Worm (Caenorhabditis elegans) whole organism, L4 larva: ENCODE measurements around the gene ZK418.13.
A peak's percentile ranks its signal among the peaks of the same experiment; 100 is the strongest.

Experiments used
- D1046.2 ChIP-seq: fragments of 200-800 bp; sonication (Bioruptor generic); IDR thresholded peaks from 2 replicates; pipeline ENCODE4 v1.3.6; 2022; ENCODE audit warnings: missing genetic modification characterization, missing compliant biosample characterization
- F26F4.8 ChIP-seq: fragments of 200-800 bp; sonication (Bioruptor generic); conservative IDR thresholded peaks from 2 replicates; pipeline ENCODE4 v1.3.6; 2022; ENCODE audit warnings: missing genetic modification characterization, missing compliant biosample characterization
- F49E8.2 ChIP-seq: sonication (generic microtip); optimal IDR thresholded peaks from 2 replicates; lab custom pipeline; 2016; ENCODE audit warnings: missing compliant biosample characterization, mild to moderate bottlenecking, missing genetic modification characterization, borderline replicate concordance
- R02D3.7 ChIP-seq: fragments of 150-350 bp; sonication (generic microtip); optimal IDR thresholded peaks from 3 replicates; lab custom pipeline; 2014; ENCODE audit warnings: missing biosample characterization, missing genetic modification characterization
- T20F7.1 ChIP-seq: fragments of 200-800 bp; sonication (Bioruptor generic); optimal IDR thresholded peaks from 2 replicates; lab custom pipeline; 2018; ENCODE audit warnings: mild to moderate bottlenecking, missing genetic modification characterization, missing compliant biosample characterization
- Y105C5A.15 ChIP-seq: fragments of 200-800 bp; sonication (Bioruptor generic); IDR thresholded peaks from 2 replicates; pipeline ENCODE4 v1.3.6; 2022; ENCODE audit warnings: missing genetic modification characterization, missing compliant biosample characterization
- ZK337.2 ChIP-seq: fragments of 200-800 bp; sonication (Bioruptor generic); IDR thresholded peaks from 2 replicates; pipeline ENCODE4 v1.3.6; 2022; ENCODE audit warnings: missing genetic modification reagents, missing genetic modification characterization, missing compliant biosample characterization
- ZK546.5 ChIP-seq, 2 experiments: sonication (generic microtip); optimal IDR thresholded peaks; 2 replicates each; lab custom pipeline; 2017; ENCODE audit warnings: missing biosample characterization in 2 of 2, missing genetic modification characterization in 2 of 2
- attf-4 ChIP-seq: sonication (generic microtip); optimal IDR thresholded peaks from 3 replicates; lab custom pipeline; 2017; ENCODE audit warnings: missing biosample characterization, missing genetic modification characterization
- ceh-20 ChIP-seq: fragments of 200-800 bp; sonication (Bioruptor generic); IDR thresholded peaks from 2 replicates; pipeline ENCODE4 v1.3.6; 2022; ENCODE audit warnings: missing genetic modification reagents, missing genetic modification characterization, missing compliant biosample characterization
- ceh-82 ChIP-seq: sonication (generic microtip); optimal IDR thresholded peaks from 2 replicates; lab custom pipeline; 2017; ENCODE audit warnings: missing biosample characterization, missing genetic modification characterization
- ces-1 ChIP-seq: fragments of 150-350 bp; sonication (generic microtip); optimal IDR thresholded peaks from 4 replicates; lab custom pipeline; 2014; ENCODE audit warnings: missing biosample characterization, missing genetic modification reagents, missing genetic modification characterization
- cey-2 ChIP-seq: sonication (generic microtip); optimal IDR thresholded peaks from 3 replicates; lab custom pipeline; 2017; ENCODE audit warnings: missing genetic modification characterization, mild to moderate bottlenecking, missing compliant biosample characterization, antibody characterized with exemption, borderline replicate concordance; ENCODE audit not compliant: insufficient read depth
- ctbp-1 ChIP-seq: fragments of 200-800 bp; sonication (Bioruptor generic); IDR thresholded peaks from 2 replicates; pipeline ENCODE4 v1.3.6; 2022; ENCODE audit warnings: missing genetic modification reagents, missing genetic modification characterization, missing compliant biosample characterization
- daf-12 ChIP-seq: fragments of 150-350 bp; optimal IDR thresholded peaks from 2 replicates; lab custom pipeline; 2014; ENCODE audit warnings: missing biosample characterization, missing genetic modification reagents, missing genetic modification characterization
- dpl-1 ChIP-seq: fragments of 150-350 bp; optimal IDR thresholded peaks from 2 replicates; lab custom pipeline; 2014; ENCODE audit warnings: missing biosample characterization, missing genetic modification reagents, missing genetic modification characterization
- duxl-1 ChIP-seq: sonication (generic microtip); optimal IDR thresholded peaks from 2 replicates; lab custom pipeline; 2016; ENCODE audit warnings: mild to moderate bottlenecking, missing genetic modification characterization, moderate library complexity, missing compliant biosample characterization; ENCODE audit not compliant: poor library complexity
- dve-1 ChIP-seq: sonication (generic microtip); optimal IDR thresholded peaks from 2 replicates; lab custom pipeline; 2017; ENCODE audit warnings: antibody characterized with exemption, mild to moderate bottlenecking, missing genetic modification characterization, missing compliant biosample characterization; ENCODE audit not compliant: insufficient read depth
- egl-27 ChIP-seq: sonication (generic microtip); optimal IDR thresholded peaks from 3 replicates; lab custom pipeline; 2017; ENCODE audit warnings: missing biosample characterization, missing genetic modification reagents, missing genetic modification characterization
- gei-8 ChIP-seq: fragments of 200-800 bp; sonication (Bioruptor generic); optimal IDR thresholded peaks from 2 replicates; lab custom pipeline; 2018; ENCODE audit warnings: mild to moderate bottlenecking, missing genetic modification characterization, missing compliant biosample characterization
- hlh-11 ChIP-seq: fragments of 200-800 bp; sonication (Bioruptor generic); optimal IDR thresholded peaks from 2 replicates; lab custom pipeline; 2018; ENCODE audit warnings: mild to moderate bottlenecking, missing genetic modification characterization, missing compliant biosample characterization
- hlh-30 ChIP-seq: sonication (generic microtip); optimal IDR thresholded peaks from 2 replicates; lab custom pipeline; 2017; ENCODE audit warnings: antibody characterized with exemption, mild to moderate bottlenecking, missing genetic modification characterization, missing compliant biosample characterization; ENCODE audit not compliant: insufficient read depth
- hmg-1.1 ChIP-seq: fragments of 200-800 bp; sonication (Bioruptor generic); IDR thresholded peaks from 2 replicates; pipeline ENCODE4 v1.3.6; 2022; ENCODE audit warnings: missing genetic modification reagents, missing genetic modification characterization, missing compliant biosample characterization
- jun-1 ChIP-seq: fragments of 150-350 bp; optimal IDR thresholded peaks from 2 replicates; lab custom pipeline; 2014; ENCODE audit warnings: missing biosample characterization, missing genetic modification reagents, missing genetic modification characterization
- lin-13 ChIP-seq: fragments of 150-350 bp; optimal IDR thresholded peaks from 2 replicates; lab custom pipeline; 2014; ENCODE audit warnings: missing biosample characterization, missing genetic modification reagents, missing genetic modification characterization
- lin-39 ChIP-seq: fragments of 150-350 bp; optimal IDR thresholded peaks from 2 replicates; lab custom pipeline; 2014; ENCODE audit warnings: missing biosample characterization, missing genetic modification reagents, missing genetic modification characterization
- lir-3 ChIP-seq: sonication (generic microtip); optimal IDR thresholded peaks from 2 replicates; lab custom pipeline; 2016; ENCODE audit warnings: mild to moderate bottlenecking, missing genetic modification characterization, missing compliant biosample characterization
- lsy-2 ChIP-seq, 2 experiments: fragments of 150-350 bp in 1 of 2; sonication (generic microtip) in 1 of 2; optimal IDR thresholded peaks; 2 replicates each; lab custom pipeline; 2014 to 2017; ENCODE audit warnings: missing biosample characterization in 2 of 2, missing genetic modification characterization in 2 of 2
- madf-9 ChIP-seq: fragments of 200-800 bp; sonication (Bioruptor generic); conservative IDR thresholded peaks from 2 replicates; pipeline ENCODE4 v1.3.6; 2022; ENCODE audit warnings: missing genetic modification reagents, missing genetic modification characterization, missing compliant biosample characterization
- mdl-1 ChIP-seq, 2 experiments: fragments of 150-350 bp in 1 of 2; sonication (generic microtip) in 1 of 2; optimal IDR thresholded peaks; 2 replicates each; lab custom pipeline; 2014 to 2017; ENCODE audit warnings: missing biosample characterization in 2 of 2, missing genetic modification characterization in 2 of 2
- mdt-29 ChIP-seq: fragments of 200-800 bp; sonication (Bioruptor generic); IDR thresholded peaks from 2 replicates; pipeline ENCODE4 v1.3.6; 2022; ENCODE audit warnings: missing genetic modification reagents, missing genetic modification characterization, missing compliant biosample characterization
- mes-2 ChIP-seq: sonication (generic microtip); optimal IDR thresholded peaks from 2 replicates; lab custom pipeline; 2016; ENCODE audit warnings: missing genotype, mild to moderate bottlenecking, missing genetic modification characterization, missing compliant biosample characterization; ENCODE audit not compliant: poor library complexity, severe bottlenecking
- mxl-3 ChIP-seq: fragments of 200-800 bp; sonication (Bioruptor generic); optimal IDR thresholded peaks from 2 replicates; lab custom pipeline; 2018; ENCODE audit warnings: mild to moderate bottlenecking, missing genetic modification characterization, missing compliant biosample characterization
- nhr-10 ChIP-seq: fragments of 150-350 bp; optimal IDR thresholded peaks from 2 replicates; lab custom pipeline; 2014; ENCODE audit warnings: missing biosample characterization, missing genetic modification characterization
- nhr-102 ChIP-seq: sonication (generic microtip); optimal IDR thresholded peaks from 2 replicates; lab custom pipeline; 2016; ENCODE audit warnings: mild to moderate bottlenecking, missing genetic modification characterization, moderate library complexity, missing compliant biosample characterization
- nhr-111 ChIP-seq: fragments of 200-800 bp; sonication (Bioruptor generic); optimal IDR thresholded peaks from 2 replicates; lab custom pipeline; 2018; ENCODE audit warnings: mild to moderate bottlenecking, missing genetic modification characterization, missing compliant biosample characterization
- nhr-25 ChIP-seq: sonication (generic microtip); optimal IDR thresholded peaks from 2 replicates; lab custom pipeline; 2017; ENCODE audit warnings: missing genetic modification characterization, mild to moderate bottlenecking, missing compliant biosample characterization, antibody characterized with exemption, moderate library complexity, borderline replicate concordance; ENCODE audit not compliant: insufficient read depth
- nhr-28 ChIP-seq: fragments of 150-350 bp; optimal IDR thresholded peaks from 2 replicates; lab custom pipeline; 2014; ENCODE audit warnings: missing biosample characterization, missing genetic modification characterization
- nhr-76 ChIP-seq: fragments of 150-350 bp; optimal IDR thresholded peaks from 2 replicates; lab custom pipeline; 2014; ENCODE audit warnings: missing biosample characterization, missing genetic modification characterization
- pqm-1 ChIP-seq: sonication (generic microtip); optimal IDR thresholded peaks from 2 replicates; lab custom pipeline; 2017; ENCODE audit warnings: missing biosample characterization, missing genetic modification characterization
- rbr-2 ChIP-seq: sonication (generic microtip); optimal IDR thresholded peaks from 2 replicates; lab custom pipeline; 2016; ENCODE audit warnings: missing genotype, missing genetic modification characterization, missing compliant biosample characterization
- snpc-1.2 ChIP-seq: fragments of 200-800 bp; sonication (Bioruptor generic); IDR thresholded peaks from 2 replicates; pipeline ENCODE4 v1.3.6; 2022; ENCODE audit warnings: missing genetic modification reagents, missing genetic modification characterization, missing compliant biosample characterization
- spr-3 ChIP-seq: fragments of 200-800 bp; sonication (Bioruptor generic); optimal IDR thresholded peaks from 2 replicates; lab custom pipeline; 2018; ENCODE audit warnings: mild to moderate bottlenecking, missing genetic modification characterization, missing compliant biosample characterization
- tag-97 ChIP-seq: fragments of 200-800 bp; sonication (Bioruptor generic); IDR thresholded peaks from 2 replicates; pipeline ENCODE4 v1.3.6; 2022; ENCODE audit warnings: missing genetic modification characterization, missing compliant biosample characterization
- unc-39 ChIP-seq: sonication (generic microtip); optimal IDR thresholded peaks from 2 replicates; lab custom pipeline; 2017; ENCODE audit warnings: missing biosample characterization, missing genetic modification characterization
- unc-62 ChIP-seq, 3 experiments: fragments of 150-350 bp in 1 of 3; sonication (generic microtip); optimal IDR thresholded peaks in 2 of 3; peaks in 1 of 3; 1 replicate in 1 of 3; 2 replicates in 2 of 3; lab custom pipeline; 2014 to 2017; ENCODE audit warnings: missing biosample characterization in 3 of 3, missing genetic modification characterization in 3 of 3, missing genetic modification reagents in 3 of 3, missing genotype in 1 of 3
- vab-7 ChIP-seq: fragments of 200-800 bp; sonication (Bioruptor generic); IDR thresholded peaks from 2 replicates; pipeline ENCODE4 v1.3.6; 2022; ENCODE audit warnings: missing genetic modification reagents, missing genetic modification characterization, missing compliant biosample characterization
- zip-11 ChIP-seq: fragments of 200-800 bp; sonication (Bioruptor generic); IDR thresholded peaks from 2 replicates; pipeline ENCODE4 v1.3.6; 2022; ENCODE audit warnings: missing genetic modification characterization, missing compliant biosample characterization
- zip-2 ChIP-seq: fragments of 150-350 bp; optimal IDR thresholded peaks from 2 replicates; lab custom pipeline; 2014; ENCODE audit warnings: missing biosample characterization, missing genetic modification characterization

The ZK418.13 gene

ce11 chrIII:7116615-7117252 lies 40.4 kb upstream of the ZK418.13 start (continued):
- no peak for TF ChIP-seq nhr-111 (GFP tag; lab: Kevin White, UChicago)
- TF ChIP-seq duxl-1 (tag; lab: Kevin White, UChicago), result no peak
- TF ChIP-seq nhr-28 (tag; lab: Kevin White, UChicago), result peak; percentile 87
- no peak for TF ChIP-seq F26F4.8 (GFP tag; lab: Robert Waterston, UW)
- TF ChIP-seq D1046.2, result no peak
- no peak for TF ChIP-seq spr-3 (GFP tag; lab: Kevin White, UChicago)
- TF ChIP-seq ctbp-1 (GFP tag; lab: Robert Waterston, UW), result no peak
- TF ChIP-seq lin-39 (tag; lab: Kevin White, UChicago), result no peak
- TF ChIP-seq hmg-1.1, result peak; percentile 61
- peak; percentile 90 for TF ChIP-seq dve-1 (tag; lab: Kevin White, UChicago)
- TF ChIP-seq ceh-82, result no peak
- TF ChIP-seq nhr-102, result no peak
- no peak for TF ChIP-seq Y105C5A.15 (GFP tag; lab: Robert Waterston, UW)
- no peak for TF ChIP-seq egl-27 (tag; lab: Kevin White, UChicago)
- TF ChIP-seq ZK546.5 (tag; optimal IDR thresholded peaks at IDR 0.05; lab: Kevin White, UChicago), result no peak
- no peak for TF ChIP-seq zip-2 (tag; lab: Kevin White, UChicago)
- TF ChIP-seq unc-62 (GFP tag; optimal IDR thresholded peaks at IDR 0.05 in 1 of 2; lab: Kevin White, UChicago), result no peak
- TF ChIP-seq unc-62 (tag; optimal IDR thresholded peaks at IDR 0.05; lab: Kevin White, UChicago), result no peak
- TF ChIP-seq mdt-29, result no peak
- peak; percentile 88 for TF ChIP-seq nhr-10 (tag; lab: Kevin White, UChicago)
- TF ChIP-seq T20F7.1 (GFP tag; lab: Kevin White, UChicago), result no peak
- no peak for TF ChIP-seq ceh-20 (GFP tag; lab: Robert Waterston, UW)
- TF ChIP-seq tag-97 (GFP tag; lab: Robert Waterston, UW), result no peak
- no peak for TF ChIP-seq vab-7 (GFP tag; lab: Robert Waterston, UW)
- TF ChIP-seq snpc-1.2 (GFP tag; lab: Robert Waterston, UW), result no peak
- no peak for TF ChIP-seq attf-4
- peak; percentile 46 to 71 for TF ChIP-seq mdl-1 (tag; optimal IDR thresholded peaks at IDR 0.05; lab: Kevin White, UChicago)
- peak; percentile 47 for TF ChIP-seq dpl-1 (GFP tag; lab: Kevin White, UChicago)
- TF ChIP-seq gei-8 (GFP tag; lab: Kevin White, UChicago), result no peak
- TF ChIP-seq lin-13, result peak; percentile 4
- TF ChIP-seq ces-1 (GFP tag; lab: Kevin White, UChicago), result no peak
- TF ChIP-seq hlh-30, result peak; percentile 94
- TF ChIP-seq mes-2, result peak; percentile 52
- TF ChIP-seq lsy-2 (tag; optimal IDR thresholded peaks at IDR 0.05; lab: Kevin White, UChicago), result peak; percentile 50 to 80
- TF ChIP-seq madf-9, result no peak
- TF ChIP-seq hlh-11 (tag; lab: Kevin White, UChicago), result peak; percentile 81
- no peak for TF ChIP-seq zip-11 (GFP tag; lab: Robert Waterston, UW)
- TF ChIP-seq R02D3.7 (tag; lab: Kevin White, UChicago), result no peak
- no peak for TF ChIP-seq nhr-25 (tag; lab: Kevin White, UChicago)
- no peak for TF ChIP-seq unc-39
- no peak for TF ChIP-seq F49E8.2 (tag; lab: Kevin White, UChicago)
- no peak for TF ChIP-seq jun-1
- peak; percentile 34 for TF ChIP-seq rbr-2 (tag; lab: Kevin White, UChicago)
- no peak for TF ChIP-seq daf-12
- TF ChIP-seq cey-2 (tag; lab: Kevin White, UChicago), result no peak
- TF ChIP-seq nhr-76, result no peak
- TF ChIP-seq pqm-1 (tag; lab: Kevin White, UChicago), result peak; percentile 69
- peak; percentile 74 for TF ChIP-seq mxl-3 (GFP tag; lab: Kevin White, UChicago)
- no peak for TF ChIP-seq ZK337.2 (GFP tag; lab: Robert Waterston, UW)
- no peak for TF ChIP-seq lir-3
